Fruit fly (Drosophila melanogaster) whole organism, embryonic: ENCODE results near the gene Ltn1.

Experiments used
- B-H2 ChIP-seq: fragments of 200-800 bp; sonication (Bioruptor generic); optimal IDR thresholded peaks from 2 replicates; lab custom pipeline; 2018; ENCODE audit warnings: missing biosample characterization, mild to moderate bottlenecking, missing genetic modification characterization
- CG10209 ChIP-seq: fragments of 200-800 bp; sonication (Bioruptor generic); optimal IDR thresholded peaks from 3 replicates; lab custom pipeline; 2017; ENCODE audit warnings: missing biosample characterization, mild to moderate bottlenecking, missing genetic modification characterization, missing genetic modification reagents
- CG10267 ChIP-seq: fragments of 200-800 bp; sonication (Bioruptor generic); optimal IDR thresholded peaks from 2 replicates; lab custom pipeline; 2018; ENCODE audit warnings: missing biosample characterization, mild to moderate bottlenecking, missing genetic modification characterization, moderate library complexity
- CG11247 ChIP-seq: fragments of 200-800 bp; sonication (Bioruptor generic); IDR thresholded peaks from 2 replicates; pipeline ENCODE4 v1.3.6; 2022; ENCODE audit warnings: missing biosample characterization, missing genetic modification characterization
- CG11695 ChIP-seq: fragments of 200-800 bp; sonication (Bioruptor generic); IDR thresholded peaks from 3 replicates; pipeline ENCODE4 v1.3.6; 2022; ENCODE audit warnings: missing biosample characterization, missing genetic modification characterization
- CG12236 ChIP-seq: fragments of 200-800 bp; sonication (Bioruptor generic); optimal IDR thresholded peaks from 2 replicates; lab custom pipeline; 2016; ENCODE audit warnings: missing biosample characterization, missing genetic modification characterization
- CG12659 ChIP-seq: fragments of 200-800 bp; sonication (Bioruptor generic); optimal IDR thresholded peaks from 3 replicates; lab custom pipeline; 2017; ENCODE audit warnings: mild to moderate bottlenecking, missing biosample characterization, missing genetic modification reagents, missing genetic modification characterization
- CG13123 ChIP-seq: fragments of 200-800 bp; sonication (Bioruptor generic); optimal IDR thresholded peaks from 2 replicates; lab custom pipeline; 2016; ENCODE audit warnings: missing biosample characterization, missing genetic modification characterization
- CG15269 ChIP-seq: fragments of 200-800 bp; sonication (Bioruptor generic); optimal IDR thresholded peaks from 2 replicates; lab custom pipeline; 2018; ENCODE audit warnings: missing biosample characterization, mild to moderate bottlenecking, missing genetic modification characterization, moderate library complexity
- CG15601 ChIP-seq: fragments of 200-800 bp; sonication (Bioruptor generic); optimal IDR thresholded peaks from 3 replicates; lab custom pipeline; 2019; ENCODE audit warnings: missing biosample characterization, mild to moderate bottlenecking, missing genetic modification characterization, moderate library complexity
- CG16863 ChIP-seq: fragments of 200-800 bp; sonication (Bioruptor generic); optimal IDR thresholded peaks from 3 replicates; lab custom pipeline; 2016; ENCODE audit warnings: missing biosample characterization, missing genetic modification characterization
- CG18599 ChIP-seq: fragments of 200-800 bp; sonication (Bioruptor generic); optimal IDR thresholded peaks from 3 replicates; lab custom pipeline; 2017; ENCODE audit warnings: missing biosample characterization, missing genetic modification characterization, mild to moderate bottlenecking, moderate library complexity, missing genetic modification reagents
- CG33557 ChIP-seq: fragments of 200-800 bp; sonication (Bioruptor generic); optimal IDR thresholded peaks from 2 replicates; lab custom pipeline; 2019; ENCODE audit warnings: missing biosample characterization, mild to moderate bottlenecking, missing genetic modification characterization, moderate library complexity
- CG3726 ChIP-seq: fragments of 200-800 bp; sonication (Bioruptor generic); IDR thresholded peaks from 3 replicates; pipeline ENCODE4, ENCODE4 v1.3.6; 2022; ENCODE audit warnings: missing biosample characterization, missing genetic modification characterization
- CG42726 ChIP-seq: fragments of 200-800 bp; sonication (Bioruptor generic); IDR thresholded peaks from 2 replicates; pipeline ENCODE4 v1.3.6; 2022; ENCODE audit warnings: missing biosample characterization, missing genetic modification characterization; ENCODE audit not compliant: partially characterized antibody
- CG4282 ChIP-seq: fragments of 200-800 bp; sonication (Bioruptor generic); optimal IDR thresholded peaks from 2 replicates; lab custom pipeline; 2016; ENCODE audit warnings: missing biosample characterization, missing genetic modification characterization
- CG43689 ChIP-seq: fragments of 200-800 bp; sonication (Bioruptor generic); IDR thresholded peaks from 2 replicates; pipeline ENCODE4 v1.3.6; 2022; ENCODE audit warnings: missing biosample characterization, missing genetic modification characterization
- CG6175 ChIP-seq: fragments of 200-800 bp; sonication (Bioruptor generic); IDR thresholded peaks from 3 replicates; pipeline ENCODE4 v1.3.6; 2022; ENCODE audit warnings: missing biosample characterization, missing genetic modification characterization
- CG6654 ChIP-seq: fragments of 200-800 bp; sonication (Bioruptor generic); optimal IDR thresholded peaks from 2 replicates; lab custom pipeline; 2017; ENCODE audit warnings: missing biosample characterization, mild to moderate bottlenecking, missing genetic modification characterization
- CG7963 ChIP-seq: fragments of 200-800 bp; sonication (Bioruptor generic); IDR thresholded peaks from 3 replicates; pipeline ENCODE4 v1.3.6; 2022; ENCODE audit warnings: missing biosample characterization, missing genetic modification characterization; ENCODE audit not compliant: partially characterized antibody
- CG8089 ChIP-seq: fragments of 200-800 bp; sonication (Bioruptor generic); optimal IDR thresholded peaks from 3 replicates; lab custom pipeline; 2016; ENCODE audit warnings: missing biosample characterization, missing genetic modification characterization
- CG8924 ChIP-seq: fragments of 200-800 bp; optimal IDR thresholded peaks from 3 replicates; lab custom pipeline; 2019; ENCODE audit warnings: missing biosample characterization, mild to moderate bottlenecking, missing genetic modification characterization, moderate library complexity
- CG8944 ChIP-seq: fragments of 200-800 bp; sonication (Bioruptor generic); optimal IDR thresholded peaks from 3 replicates; lab custom pipeline; 2016; ENCODE audit warnings: missing biosample characterization, missing genetic modification characterization
- CTCF ChIP-seq: fragments of 200-800 bp; sonication (Bioruptor generic); optimal IDR thresholded peaks from 2 replicates; lab custom pipeline; 2017; ENCODE audit warnings: missing biosample characterization, mild to moderate bottlenecking, missing genetic modification characterization, moderate library complexity
- Deaf1 ChIP-seq: fragments of 200-800 bp; optimal IDR thresholded peaks from 3 replicates; lab custom pipeline; 2019; ENCODE audit warnings: missing biosample characterization, mild to moderate bottlenecking, missing genetic modification characterization, moderate library complexity
- Dll ChIP-seq: fragments of 200-800 bp; sonication (Bioruptor generic); IDR thresholded peaks from 4 replicates; pipeline ENCODE4 v1.3.6; 2022; ENCODE audit warnings: missing biosample characterization, missing genetic modification characterization; ENCODE audit not compliant: partially characterized antibody
- Doc3 ChIP-seq: fragments of 200-800 bp; sonication (Bioruptor generic); IDR thresholded peaks from 3 replicates; pipeline ENCODE4 v1.3.6; 2022; ENCODE audit warnings: missing biosample characterization, missing genetic modification characterization; ENCODE audit not compliant: partially characterized antibody
- Ets97D ChIP-seq: fragments of 200-800 bp; sonication (Bioruptor generic); optimal IDR thresholded peaks from 3 replicates; lab custom pipeline; 2016; ENCODE audit warnings: missing biosample characterization, missing genetic modification characterization
- GATAe ChIP-seq: fragments of 200-800 bp; sonication (Bioruptor generic); conservative IDR thresholded peaks from 2 replicates; pipeline ENCODE4 v1.3.6; 2022; ENCODE audit warnings: missing biosample characterization, missing genetic modification characterization
- Hand ChIP-seq: fragments of 200-800 bp; sonication (Bioruptor generic); optimal IDR thresholded peaks from 2 replicates; lab custom pipeline; 2017; ENCODE audit warnings: mild to moderate bottlenecking, missing biosample characterization, missing genetic modification reagents, missing genetic modification characterization
- Kr ChIP-seq: fragments of 200-800 bp; sonication (Bioruptor generic); optimal IDR thresholded peaks from 2 replicates; lab custom pipeline; 2017; ENCODE audit warnings: missing biosample characterization, mild to moderate bottlenecking, missing genetic modification characterization
- MTF-1 ChIP-seq: fragments of 200-800 bp; sonication (Bioruptor generic); optimal IDR thresholded peaks from 2 replicates; lab custom pipeline; 2018; ENCODE audit warnings: missing biosample characterization, mild to moderate bottlenecking, missing genetic modification characterization, borderline replicate concordance
- Myb ChIP-seq: fragments of 200-800 bp; sonication (Bioruptor generic); optimal IDR thresholded peaks from 2 replicates; lab custom pipeline; 2016; ENCODE audit warnings: missing biosample characterization, missing genetic modification characterization
- Side ChIP-seq: fragments of 200-800 bp; sonication (Bioruptor generic); optimal IDR thresholded peaks from 2 replicates; lab custom pipeline; 2016; ENCODE audit warnings: missing biosample characterization, missing genetic modification characterization
- Sox100B ChIP-seq: fragments of 200-800 bp; sonication (Bioruptor generic); optimal IDR thresholded peaks from 3 replicates; lab custom pipeline; 2018; ENCODE audit warnings: missing biosample characterization, mild to moderate bottlenecking, missing genetic modification characterization
- Trl ChIP-seq, 3 experiments: fragments of >200 bp in 2 of 3; fragments of 200-800 bp in 1 of 3; sonication (Bioruptor generic) in 1 of 3; optimal IDR thresholded peaks; 2 replicates in 1 of 3; 3 replicates in 2 of 3; lab custom pipeline; 2016 to 2017; ENCODE audit warnings: missing biosample characterization in 1 of 3, missing genetic modification characterization in 1 of 3
- Xbp1 ChIP-seq: fragments of 200-800 bp; sonication (Bioruptor generic); optimal IDR thresholded peaks from 3 replicates; lab custom pipeline; 2016; ENCODE audit warnings: missing biosample characterization, mild to moderate bottlenecking, missing genetic modification characterization
- aop ChIP-seq: fragments of 200-800 bp; sonication (Bioruptor generic); IDR thresholded peaks from 2 replicates; pipeline ENCODE4 v1.3.6; 2022; ENCODE audit warnings: missing biosample characterization, missing genetic modification characterization
- bbx ChIP-seq: fragments of 200-800 bp; sonication (Bioruptor generic); IDR thresholded peaks from 2 replicates; pipeline ENCODE4 v1.3.6; 2022; ENCODE audit warnings: missing biosample characterization, missing genetic modification characterization; ENCODE audit not compliant: partially characterized antibody
- chm ChIP-seq: fragments of 200-800 bp; sonication (Bioruptor generic); IDR thresholded peaks from 2 replicates; pipeline ENCODE4 v1.3.6; 2022; ENCODE audit warnings: missing biosample characterization, missing genetic modification characterization
- croc ChIP-seq: fragments of 200-800 bp; sonication (Bioruptor generic); conservative IDR thresholded peaks from 3 replicates; pipeline ENCODE4 v1.3.6; 2022; ENCODE audit warnings: missing biosample characterization, missing genetic modification characterization
- h ChIP-seq: fragments of >200 bp; optimal IDR thresholded peaks from 2 replicates; lab custom pipeline; 2017
- ham ChIP-seq: fragments of 200-800 bp; sonication (Bioruptor generic); IDR thresholded peaks from 2 replicates; pipeline ENCODE4 v1.3.6; 2022; ENCODE audit warnings: missing biosample characterization, missing genetic modification characterization
- nerfin-1 ChIP-seq: fragments of 200-800 bp; sonication (Bioruptor generic); optimal IDR thresholded peaks from 3 replicates; lab custom pipeline; 2019; ENCODE audit warnings: missing biosample characterization, mild to moderate bottlenecking, missing genetic modification characterization, moderate library complexity
- org-1 ChIP-seq: fragments of 200-800 bp; sonication (Bioruptor generic); optimal IDR thresholded peaks from 2 replicates; lab custom pipeline; 2017; ENCODE audit warnings: missing biosample characterization, missing genetic modification characterization
- pnt ChIP-seq: fragments of 200-800 bp; sonication (Bioruptor generic); optimal IDR thresholded peaks from 3 replicates; lab custom pipeline; 2016; ENCODE audit warnings: missing biosample characterization, missing genetic modification characterization
- salm ChIP-seq: fragments of 200-800 bp; sonication (Bioruptor generic); optimal IDR thresholded peaks from 2 replicates; lab custom pipeline; 2018; ENCODE audit warnings: missing biosample characterization, mild to moderate bottlenecking, missing genetic modification characterization
- tin ChIP-seq: fragments of 200-800 bp; sonication (Bioruptor generic); optimal IDR thresholded peaks from 3 replicates; lab custom pipeline; 2016; ENCODE audit warnings: missing biosample characterization, missing genetic modification characterization
- trem ChIP-seq: fragments of 200-800 bp; optimal IDR thresholded peaks from 3 replicates; lab custom pipeline; 2019; ENCODE audit warnings: missing biosample characterization, mild to moderate bottlenecking, missing genetic modification characterization, moderate library complexity
- tup ChIP-seq: fragments of 200-800 bp; sonication (Bioruptor generic); optimal IDR thresholded peaks from 2 replicates; lab custom pipeline; 2016; ENCODE audit warnings: missing biosample characterization, mild to moderate bottlenecking, missing genetic modification characterization, moderate library complexity
- z ChIP-seq: fragments of 200-800 bp; sonication (Bioruptor generic); IDR thresholded peaks from 3 replicates; pipeline ENCODE4 v1.3.6; 2022; ENCODE audit warnings: missing biosample characterization, missing genetic modification characterization

The Ltn1 gene

DNA sequence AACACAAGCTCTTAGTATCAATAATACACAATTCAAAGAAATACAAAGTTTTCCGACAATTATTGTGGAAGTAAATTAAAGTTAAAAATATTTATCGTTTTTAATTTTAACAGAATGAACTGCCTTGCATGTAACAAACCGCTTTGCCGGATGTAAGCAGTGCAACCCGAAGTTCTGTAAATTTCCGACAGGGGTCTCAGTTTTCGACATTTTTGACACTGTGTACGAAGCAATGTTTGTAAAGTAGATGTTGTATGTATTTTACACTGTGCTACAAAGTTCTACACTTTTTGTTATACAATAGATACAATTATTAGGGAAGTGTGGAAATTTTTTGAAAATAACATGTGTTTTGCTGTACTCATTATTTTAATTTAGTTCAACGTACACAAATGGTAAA is 35.5 kb downstream of the Ltn1 start (continued):
- peak; percentile 59 for TF ChIP-seq CG33557
- peak; percentile 91 for TF ChIP-seq CG6175
- TF ChIP-seq Side: peak; percentile 94
- peak; percentile 90 for TF ChIP-seq Xbp1 (GFP tag; lab: Kevin White, UChicago)
- TF ChIP-seq CG7963 (GFP tag; lab: Robert Waterston, UW): no peak
- TF ChIP-seq CG16863 (GFP tag; lab: Kevin White, UChicago): peak; percentile 76
- TF ChIP-seq CG8944 (GFP tag; lab: Kevin White, UChicago): peak; percentile 86
- TF ChIP-seq org-1 (GFP tag; lab: Kevin White, UChicago): peak; percentile 76
- no peak for TF ChIP-seq Trl (optimal IDR thresholded peaks at IDR 0.05; lab: Kevin White, UChicago)
- TF ChIP-seq Trl (GFP tag; optimal IDR thresholded peaks at IDR 0.05; lab: Kevin White, UChicago): peak; percentile 98
- TF ChIP-seq trem: peak; percentile 75
- 0 out of 3 replicates have a peak, but pooled peaks have one; percentile 55 for TF ChIP-seq z (GFP tag; lab: Robert Waterston, UW)
- TF ChIP-seq CG13123 (GFP tag; lab: Kevin White, UChicago): peak; percentile 63
- TF ChIP-seq Ets97D (GFP tag; lab: Kevin White, UChicago): peak; percentile 100
- TF ChIP-seq h (lab: Kevin White, UChicago): no peak
- peak; percentile 92 for TF ChIP-seq ham (GFP tag; lab: Robert Waterston, UW)
- TF ChIP-seq CG10267 (tag; lab: Kevin White, UChicago): peak; percentile 70
- TF ChIP-seq CG43689 (GFP tag; lab: Robert Waterston, UW): peak; percentile 88
- TF ChIP-seq Kr (GFP tag; lab: Kevin White, UChicago): no peak
- peak; percentile 80 for TF ChIP-seq CG15601 (tag; lab: Kevin White, UChicago)
- TF ChIP-seq CG8924 (tag; lab: Kevin White, UChicago): no peak
- peak; percentile 75; the same call in 1 of the 2 replicates for TF ChIP-seq CG42726 (GFP tag; lab: Robert Waterston, UW)
- TF ChIP-seq croc (GFP tag; lab: Robert Waterston, UW): peak; percentile 87
- TF ChIP-seq CG15269 (tag; lab: Kevin White, UChicago): peak; percentile 67
- TF ChIP-seq CG4282: peak; percentile 65
- peak; percentile 67 for TF ChIP-seq Sox100B (GFP tag; lab: Kevin White, UChicago)
- peak; percentile 65 for TF ChIP-seq GATAe (GFP tag; lab: Robert Waterston, UW)
- TF ChIP-seq tin (GFP tag; lab: Kevin White, UChicago): peak; percentile 91
- TF ChIP-seq CTCF (GFP tag; lab: Kevin White, UChicago): peak; percentile 94
- no peak for TF ChIP-seq nerfin-1 (tag; lab: Kevin White, UChicago)
- TF ChIP-seq Myb (GFP tag; lab: Kevin White, UChicago): peak; percentile 81
- TF ChIP-seq CG8089 (GFP tag; lab: Kevin White, UChicago): peak; percentile 88
- peak; percentile 77 for TF ChIP-seq CG11695 (GFP tag; lab: Robert Waterston, UW)
- TF ChIP-seq CG12659 (GFP tag; lab: Kevin White, UChicago): peak; percentile 81
- TF ChIP-seq Doc3 (GFP tag; lab: Robert Waterston, UW): no peak
- TF ChIP-seq Hand (GFP tag; lab: Kevin White, UChicago): no peak
- no peak for TF ChIP-seq chm
- peak; percentile 90 for TF ChIP-seq MTF-1 (GFP tag; lab: Kevin White, UChicago)
- peak; percentile 60; the same call in 1 of the 2 replicates for TF ChIP-seq aop
- peak; percentile 89 for TF ChIP-seq pnt (GFP tag; lab: Kevin White, UChicago)
- TF ChIP-seq bbx (GFP tag; lab: Robert Waterston, UW): peak; percentile 53; the same call in 1 of the 2 replicates
- TF ChIP-seq Deaf1 (tag; lab: Kevin White, UChicago): no peak
- peak; percentile 86 for TF ChIP-seq CG10209
- TF ChIP-seq CG18599: peak; percentile 84
- peak; percentile 78 for TF ChIP-seq CG12236
- peak; percentile 96 for TF ChIP-seq CG11247
- TF ChIP-seq CG6654: peak; percentile 69
- TF ChIP-seq CG3726 (GFP tag; lab: Robert Waterston, UW): peak; percentile 89; the same call in 2 of the 3 replicates
- TF ChIP-seq Dll: no peak
- TF ChIP-seq tup: no peak
- no peak for TF ChIP-seq salm (tag; lab: Kevin White, UChicago)
- peak; percentile 83 for TF ChIP-seq B-H2 (GFP tag; lab: Kevin White, UChicago)
